Worm (Caenorhabditis elegans): ENCODE results near the gene sru-15.

Gene sru-15

ce11 chrIV:17382029-17382428, 14.0 kb upstream of the sru-15 start, which contains the start of gene C30H6.8:
Gene C30H6.8, plus strand, starts transcription at chrIV:17382329.
- TF ChIP-seq med-1 (GFP tag; optimal IDR thresholded peaks at IDR 0.05; ENCODE audit: insufficient read depth) (no peak), klf-2 (GFP tag; conservative IDR thresholded peaks at IDR 0.05) (no peak), ref-1 (GFP tag; conservative IDR thresholded peaks at IDR 0.05) (no peak), ztf-23 (GFP tag; IDR thresholded peaks at IDR 0.05) (no peak), T22C8.4 (GFP tag; IDR thresholded peaks at IDR 0.05) (no peak), flt-1 (GFP tag; IDR thresholded peaks at IDR 0.05) (no peak)

- TF ChIP-seq T22C8.4 (GFP tag; IDR thresholded peaks at IDR 0.05), result no peak
- no peak for TF ChIP-seq flt-1 (GFP tag; IDR thresholded peaks at IDR 0.05)
- no peak for TF ChIP-seq ztf-23 (GFP tag; IDR thresholded peaks at IDR 0.05)
- TF ChIP-seq ztf-29 (GFP tag; IDR thresholded peaks at IDR 0.05), result no peak
- no peak for TF ChIP-seq cog-1 (tag; optimal IDR thresholded peaks at IDR 0.05)
- no peak for TF ChIP-seq med-1 (GFP tag; optimal IDR thresholded peaks at IDR 0.05; ENCODE audit: insufficient read depth)
- TF ChIP-seq ref-1 (GFP tag; conservative IDR thresholded peaks at IDR 0.05), result no peak
- no peak for TF ChIP-seq tab-1 (GFP tag; IDR thresholded peaks at IDR 0.05)
- TF ChIP-seq klf-2 (GFP tag; conservative IDR thresholded peaks at IDR 0.05), result no peak
Measured at ce11 chrIV:17383046-17383445, 13.0 kb upstream of the sru-15 start, which contains the start of gene C30H6.12. Gene C30H6.12, plus strand, starts transcription at chrIV:17383346.

- TF ChIP-seq tab-1 (GFP tag; IDR thresholded peaks at IDR 0.05), result no peak
- no peak for TF ChIP-seq klf-2 (GFP tag; conservative IDR thresholded peaks at IDR 0.05)
- no peak for TF ChIP-seq med-1 (GFP tag; optimal IDR thresholded peaks at IDR 0.05; ENCODE audit: insufficient read depth)
- TF ChIP-seq ref-1 (GFP tag; conservative IDR thresholded peaks at IDR 0.05), result no peak
- TF ChIP-seq flt-1 (GFP tag; IDR thresholded peaks at IDR 0.05), result no peak
- no peak for TF ChIP-seq ztf-29 (GFP tag; IDR thresholded peaks at IDR 0.05)
- no peak for TF ChIP-seq T22C8.4 (GFP tag; IDR thresholded peaks at IDR 0.05)
- TF ChIP-seq ztf-23 (GFP tag; IDR thresholded peaks at IDR 0.05), result no peak
- no peak for TF ChIP-seq cog-1 (tag; optimal IDR thresholded peaks at IDR 0.05)
Measured at ce11 chrIV:17387442-17387967, 8.5 kb upstream of the sru-15 start, which contains the start of gene T02D1.8. Gene T02D1.8, minus strand, starts transcription at chrIV:17387492.

- TF ChIP-seq ztf-29 (GFP tag; IDR thresholded peaks at IDR 0.05), result no peak
- TF ChIP-seq cog-1 (tag; optimal IDR thresholded peaks at IDR 0.05), result no peak
- TF ChIP-seq T22C8.4 (GFP tag; IDR thresholded peaks at IDR 0.05), result no peak
- no peak for TF ChIP-seq flt-1 (GFP tag; IDR thresholded peaks at IDR 0.05)
- TF ChIP-seq klf-2 (GFP tag; conservative IDR thresholded peaks at IDR 0.05), result no peak
- TF ChIP-seq med-1 (GFP tag; optimal IDR thresholded peaks at IDR 0.05; ENCODE audit: insufficient read depth), result no peak
- no peak for TF ChIP-seq ztf-23 (GFP tag; IDR thresholded peaks at IDR 0.05)
- TF ChIP-seq tab-1 (GFP tag; IDR thresholded peaks at IDR 0.05), result no peak
- no peak for TF ChIP-seq ref-1 (GFP tag; conservative IDR thresholded peaks at IDR 0.05)
Measured at ce11 chrIV:17399455-17399854, 3.4 kb downstream of the sru-15 start, which contains the start of gene T02D1.4. Gene T02D1.4, plus strand, starts transcription at chrIV:17399755.

- TF ChIP-seq ztf-23 (GFP tag; IDR thresholded peaks at IDR 0.05) (no peak), T22C8.4 (GFP tag; IDR thresholded peaks at IDR 0.05) (no peak), ref-1 (GFP tag; conservative IDR thresholded peaks at IDR 0.05) (no peak), med-1 (GFP tag; optimal IDR thresholded peaks at IDR 0.05; ENCODE audit: insufficient read depth) (no peak), flt-1 (GFP tag; IDR thresholded peaks at IDR 0.05) (no peak), cog-1 (tag; optimal IDR thresholded peaks at IDR 0.05) (no peak), ztf-29 (GFP tag; IDR thresholded peaks at IDR 0.05) (no peak), tab-1 (GFP tag; IDR thresholded peaks at IDR 0.05) (no peak), klf-2 (GFP tag; conservative IDR thresholded peaks at IDR 0.05) (no peak)
Measured at ce11 chrIV:17405530-17405929, 9.5 kb downstream of the sru-15 start, which contains the start of gene pmp-4. Gene pmp-4, minus strand, starts transcription at chrIV:17405630.

- no peak for TF ChIP-seq ztf-29 (GFP tag; IDR thresholded peaks at IDR 0.05)
- no peak for TF ChIP-seq cog-1 (tag; optimal IDR thresholded peaks at IDR 0.05)
- TF ChIP-seq ref-1 (GFP tag; conservative IDR thresholded peaks at IDR 0.05), result no peak
- TF ChIP-seq flt-1 (GFP tag; IDR thresholded peaks at IDR 0.05), result no peak
- no peak for TF ChIP-seq T22C8.4 (GFP tag; IDR thresholded peaks at IDR 0.05)
- no peak for TF ChIP-seq ztf-23 (GFP tag; IDR thresholded peaks at IDR 0.05)
- TF ChIP-seq med-1 (GFP tag; optimal IDR thresholded peaks at IDR 0.05; ENCODE audit: insufficient read depth), result no peak
- TF ChIP-seq tab-1 (GFP tag; IDR thresholded peaks at IDR 0.05), result no peak
- no peak for TF ChIP-seq klf-2 (GFP tag; conservative IDR thresholded peaks at IDR 0.05)
Measured at ce11 chrIV:17406119-17406518, 10.1 kb downstream of the sru-15 start.

- TF ChIP-seq ztf-23 (GFP tag; IDR thresholded peaks at IDR 0.05) (no peak), flt-1 (GFP tag; IDR thresholded peaks at IDR 0.05) (no peak), tab-1 (GFP tag; IDR thresholded peaks at IDR 0.05) (no peak), med-1 (GFP tag; optimal IDR thresholded peaks at IDR 0.05; ENCODE audit: insufficient read depth) (no peak), cog-1 (tag; optimal IDR thresholded peaks at IDR 0.05) (no peak)
Measured at ce11 chrIV:17407025-17407424, 11.0 kb downstream of the sru-15 start, which contains the start of gene T02D1.7. Gene T02D1.7, minus strand, starts transcription at chrIV:17407125.

ce11 chrIV:17407491-17407890, 11.5 kb downstream of the sru-15 start, which contains the start of gene T02D1.9:
Gene T02D1.9, minus strand, starts transcription at chrIV:17407591.
- no peak for TF ChIP-seq ztf-29 (GFP tag; IDR thresholded peaks at IDR 0.05)
- TF ChIP-seq ztf-23 (GFP tag; IDR thresholded peaks at IDR 0.05), result no peak
- no peak for TF ChIP-seq tab-1 (GFP tag; IDR thresholded peaks at IDR 0.05)
- no peak for TF ChIP-seq cog-1 (tag; optimal IDR thresholded peaks at IDR 0.05)
- TF ChIP-seq ref-1 (GFP tag; conservative IDR thresholded peaks at IDR 0.05), result no peak
- no peak for TF ChIP-seq T22C8.4 (GFP tag; IDR thresholded peaks at IDR 0.05)
- TF ChIP-seq flt-1 (GFP tag; IDR thresholded peaks at IDR 0.05), result no peak
- no peak for TF ChIP-seq med-1 (GFP tag; optimal IDR thresholded peaks at IDR 0.05; ENCODE audit: insufficient read depth)
- TF ChIP-seq klf-2 (GFP tag; conservative IDR thresholded peaks at IDR 0.05), result no peak

- no peak for TF ChIP-seq tab-1 (GFP tag; IDR thresholded peaks at IDR 0.05)
- TF ChIP-seq med-1 (GFP tag; optimal IDR thresholded peaks at IDR 0.05; ENCODE audit: insufficient read depth), result no peak
- no peak for TF ChIP-seq ztf-23 (GFP tag; IDR thresholded peaks at IDR 0.05)
- no peak for TF ChIP-seq ref-1 (GFP tag; conservative IDR thresholded peaks at IDR 0.05)
- no peak for TF ChIP-seq flt-1 (GFP tag; IDR thresholded peaks at IDR 0.05)
- TF ChIP-seq cog-1 (tag; optimal IDR thresholded peaks at IDR 0.05), result no peak
- TF ChIP-seq ztf-29 (GFP tag; IDR thresholded peaks at IDR 0.05), result no peak
- TF ChIP-seq klf-2 (GFP tag; conservative IDR thresholded peaks at IDR 0.05), result no peak
- no peak for TF ChIP-seq T22C8.4 (GFP tag; IDR thresholded peaks at IDR 0.05)
Measured at ce11 chrIV:17413343-17413742, 17.3 kb downstream of the sru-15 start.

Measured in whole organism, midembryonic.